Fruit fly (Drosophila melanogaster): ENCODE data around the gene Gr93d.

The Gr93d gene

dm6 chr3R:21871348-21871940, 25.0 kb upstream of the Gr93d start:
- no peak for TF ChIP-seq CG17801 (GFP tag; optimal IDR thresholded peaks at IDR 0.05; ENCODE audit: partially characterized antibody)

DNA sequence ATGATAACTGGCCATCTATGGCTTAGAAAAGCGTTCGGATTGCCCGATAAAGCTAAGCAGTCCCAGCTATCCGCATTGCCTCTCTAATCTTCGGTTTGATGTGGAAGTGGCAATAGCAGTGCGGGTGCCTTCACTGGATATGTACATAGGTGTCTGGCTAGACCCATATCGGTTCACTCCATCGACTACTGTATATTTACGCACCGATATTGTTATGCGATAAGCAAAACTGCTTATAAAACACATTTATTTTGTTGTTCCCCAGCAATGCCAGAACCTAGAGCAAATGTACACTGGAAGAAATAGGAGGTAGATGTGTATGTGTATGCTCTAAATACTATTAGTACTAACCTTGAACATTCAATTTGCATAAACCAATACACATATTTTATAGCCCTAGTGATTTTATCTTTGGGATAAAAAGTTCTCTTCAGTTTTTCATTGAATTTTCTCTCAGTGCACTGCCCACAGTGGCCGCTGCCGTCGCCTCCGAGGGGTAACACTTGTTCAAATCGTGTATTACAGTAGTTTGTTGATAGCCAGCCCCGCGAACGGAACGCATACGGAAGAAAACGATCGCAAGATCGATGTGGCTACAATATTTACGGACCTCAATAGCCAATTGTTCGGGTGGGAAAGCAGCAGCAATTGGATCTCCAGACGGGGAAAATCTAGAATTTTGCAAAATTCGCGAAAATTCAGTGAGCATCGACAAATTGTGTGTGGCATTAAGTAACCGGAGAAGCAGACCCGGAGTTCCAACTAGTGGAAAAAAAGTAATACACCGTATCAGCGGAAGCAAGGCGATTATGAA, 23.9 kb upstream of the Gr93d start, which contains the start of gene CG31431:
CG31431 (plus strand) TSS at position 524 of the 814 bp plus-strand sequence.
- peak; percentile 97 for TF ChIP-seq CG17801 (GFP tag; optimal IDR thresholded peaks at IDR 0.05; ENCODE audit: partially characterized antibody)

DNA sequence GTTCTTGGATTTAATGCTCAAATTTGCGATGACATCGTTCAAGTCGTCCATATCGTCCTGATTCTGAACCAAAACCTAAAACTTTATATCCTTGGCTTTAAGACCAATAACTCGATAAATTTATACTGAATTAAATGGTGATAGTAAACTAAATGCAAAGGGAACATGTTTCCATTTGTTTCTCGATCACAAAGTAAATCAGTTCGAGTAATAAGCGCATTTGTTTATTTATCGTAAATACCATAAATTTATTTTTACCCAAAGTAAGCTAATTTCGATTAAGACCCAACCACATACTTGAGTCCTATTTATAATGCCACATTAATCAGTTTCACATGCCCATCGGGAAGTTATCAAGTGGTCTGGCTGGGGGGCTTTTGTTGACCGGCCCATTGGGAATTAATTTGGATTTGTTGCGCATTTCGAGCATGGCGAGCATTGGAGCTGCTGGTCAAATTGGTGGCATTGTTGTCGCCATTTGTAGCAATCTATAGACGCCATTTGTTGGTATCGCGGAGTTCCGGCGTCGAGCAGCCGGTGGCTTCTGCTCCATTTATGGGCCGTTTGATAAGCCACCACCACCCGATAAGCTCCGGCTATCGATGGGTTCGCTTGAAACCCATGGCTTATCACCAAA, 23.1 kb upstream of the Gr93d start, which contains the start of gene CG31174:
CG31174 (minus strand) TSS at position 51 of the 637 bp plus-strand sequence.
- TF ChIP-seq CG17801 (GFP tag; optimal IDR thresholded peaks at IDR 0.05; ENCODE audit: partially characterized antibody) = no peak

- TF ChIP-seq CG17801 (GFP tag; optimal IDR thresholded peaks at IDR 0.05; ENCODE audit: partially characterized antibody) = no peak
Measured at dm6 chr3R:21867819-21868218, 21.4 kb upstream of the Gr93d start, which contains the start of the genes CG6569 and Cby. TSS of gene CG6569 (minus strand) at chr3R:21867919. TSS of gene Cby (plus strand) at chr3R:21868003.

dm6 chr3R:21864992-21865391, 18.5 kb upstream of the Gr93d start, which contains the start of gene lsn:
TSS of gene lsn (plus strand) at chr3R:21865168.
- no peak for TF ChIP-seq CG17801 (GFP tag; optimal IDR thresholded peaks at IDR 0.05; ENCODE audit: partially characterized antibody)

- no peak for TF ChIP-seq CG17801 (GFP tag; optimal IDR thresholded peaks at IDR 0.05; ENCODE audit: partially characterized antibody)
Measured at dm6 chr3R:21864484-21864883, 18.0 kb upstream of the Gr93d start.

- TF ChIP-seq CG17801 (GFP tag; optimal IDR thresholded peaks at IDR 0.05; ENCODE audit: partially characterized antibody) = no peak
Measured at dm6 chr3R:21863817-21864384, 17.4 kb upstream of the Gr93d start.

dm6 chr3R:21862868-21863267, 16.4 kb upstream of the Gr93d start:
- TF ChIP-seq CG17801 (GFP tag; optimal IDR thresholded peaks at IDR 0.05; ENCODE audit: partially characterized antibody) = no peak

dm6 chr3R:21862137-21862850, 15.8 kb upstream of the Gr93d start:
- no peak for TF ChIP-seq CG17801 (GFP tag; optimal IDR thresholded peaks at IDR 0.05; ENCODE audit: partially characterized antibody)

DNA sequence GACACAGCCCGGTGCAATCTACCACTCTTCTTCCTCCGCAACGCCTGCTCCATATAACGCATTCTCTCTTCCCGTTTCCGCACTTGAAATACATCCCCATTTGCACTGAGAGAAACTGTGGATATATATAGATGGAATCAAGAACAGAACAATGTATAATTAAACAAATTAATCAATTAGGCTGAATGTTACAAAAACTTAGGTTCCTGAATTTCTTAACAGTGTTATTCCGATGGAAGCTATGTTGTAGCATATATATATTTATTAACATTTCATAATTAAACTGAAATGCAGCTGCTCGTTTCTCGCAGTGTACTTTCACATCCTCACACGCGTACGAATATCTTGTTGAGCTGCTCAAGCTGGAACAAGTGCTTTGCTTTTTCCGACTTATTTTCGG, 13.1 kb upstream of the Gr93d start:
- TF ChIP-seq CG17801 (GFP tag; optimal IDR thresholded peaks at IDR 0.05; ENCODE audit: partially characterized antibody) = no peak

- TF ChIP-seq CG17801 (GFP tag; optimal IDR thresholded peaks at IDR 0.05; ENCODE audit: partially characterized antibody) = no peak
Measured at dm6 chr3R:21858290-21858875, 11.9 kb upstream of the Gr93d start.

- no peak for TF ChIP-seq CG17801 (GFP tag; optimal IDR thresholded peaks at IDR 0.05; ENCODE audit: partially characterized antibody)
Measured at dm6 chr3R:21857509-21857908, 11.1 kb upstream of the Gr93d start.

dm6 chr3R:21856873-21857243, 10.4 kb upstream of the Gr93d start:
- no peak for TF ChIP-seq CG17801 (GFP tag; optimal IDR thresholded peaks at IDR 0.05; ENCODE audit: partially characterized antibody)

DNA sequence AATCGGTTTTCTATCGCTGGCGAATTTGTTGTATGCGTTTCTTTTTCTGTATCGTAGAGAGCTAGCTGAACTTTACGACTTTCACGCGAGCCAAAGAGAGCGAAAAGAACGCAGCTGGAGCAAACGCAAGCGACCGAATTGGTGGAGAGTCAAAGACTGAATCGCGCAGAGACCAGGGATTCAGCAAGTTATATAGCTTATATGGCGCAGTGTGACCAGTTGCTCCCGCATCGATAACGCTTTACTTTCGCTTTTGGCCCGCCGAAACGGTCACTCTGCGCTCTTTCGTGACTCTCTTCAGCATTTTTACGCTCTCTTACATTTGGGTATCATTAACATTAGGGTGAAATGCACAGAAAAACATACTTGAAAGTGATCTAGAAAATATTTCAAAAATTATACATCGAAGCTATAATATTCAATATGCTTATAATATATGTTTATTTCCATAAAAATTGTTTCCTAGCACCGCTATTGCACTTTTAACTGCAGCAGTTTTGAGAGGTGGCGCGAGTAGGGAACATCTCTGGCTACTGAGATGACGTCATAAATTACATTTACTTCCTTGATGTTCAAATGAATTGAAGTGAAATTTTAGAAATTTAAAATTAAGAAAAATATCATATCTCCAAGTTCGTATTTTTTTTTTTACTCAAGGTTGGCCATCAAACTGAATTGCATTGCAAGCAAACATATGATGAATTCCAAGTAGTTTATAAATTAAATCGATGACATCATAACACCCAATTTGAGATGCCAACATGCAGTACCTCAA, 9.8 kb upstream of the Gr93d start, which contains the start of gene glec:
glec (minus strand) TSS at position 169 of the 775 bp plus-strand sequence.
- TF ChIP-seq CG17801 (GFP tag; optimal IDR thresholded peaks at IDR 0.05; ENCODE audit: partially characterized antibody) = peak; percentile 3

Measured in ovary, adult (tissue).